Fruit fly (Drosophila melanogaster) whole organism, embryonic: Measurements from ENCODE around the gene Dis3.

ENCODE experiments used
- Abd-B ChIP-seq: fragments of 200-800 bp; sonication (Bioruptor generic); optimal IDR thresholded peaks from 2 replicates; lab custom pipeline; 2018; ENCODE audit warnings: missing biosample characterization, mild to moderate bottlenecking, missing genetic modification characterization, moderate library complexity
- CG1024 ChIP-seq: fragments of 200-800 bp; sonication (Bioruptor generic); IDR thresholded peaks from 2 replicates; pipeline ENCODE4 v1.3.6; 2022; ENCODE audit warnings: missing biosample characterization, missing genetic modification characterization
- CG11398 ChIP-seq: fragments of 200-800 bp; sonication (Bioruptor generic); optimal IDR thresholded peaks from 2 replicates; lab custom pipeline; 2016; ENCODE audit warnings: missing biosample characterization, missing genetic modification characterization
- CG11504 ChIP-seq: fragments of 200-800 bp; sonication (Bioruptor generic); optimal IDR thresholded peaks from 3 replicates; lab custom pipeline; 2019; ENCODE audit warnings: missing biosample characterization, mild to moderate bottlenecking, missing genetic modification characterization, moderate library complexity
- CG11695 ChIP-seq: fragments of 200-800 bp; sonication (Bioruptor generic); IDR thresholded peaks from 3 replicates; pipeline ENCODE4 v1.3.6; 2022; ENCODE audit warnings: missing biosample characterization, missing genetic modification characterization
- CG1233 ChIP-seq: fragments of 200-800 bp; sonication (Bioruptor generic); optimal IDR thresholded peaks from 4 replicates; lab custom pipeline; 2018; ENCODE audit warnings: missing biosample characterization, mild to moderate bottlenecking, missing genetic modification characterization
- CG14860 ChIP-seq: fragments of 200-800 bp; sonication (Bioruptor generic); IDR thresholded peaks from 3 replicates; pipeline ENCODE4 v1.3.6; 2022; ENCODE audit warnings: missing biosample characterization, missing genetic modification characterization; ENCODE audit not compliant: partially characterized antibody
- CG15696 ChIP-seq: fragments of 200-800 bp; sonication (Bioruptor generic); optimal IDR thresholded peaks from 2 replicates; lab custom pipeline; 2019; ENCODE audit warnings: missing biosample characterization, mild to moderate bottlenecking, missing genetic modification characterization, moderate library complexity
- CG17359 ChIP-seq: fragments of 200-800 bp; sonication (Bioruptor generic); optimal IDR thresholded peaks from 3 replicates; lab custom pipeline; 2018; ENCODE audit warnings: missing biosample characterization, mild to moderate bottlenecking, missing genetic modification characterization, moderate library complexity
- CG17568 ChIP-seq: fragments of 200-800 bp; sonication (Bioruptor generic); optimal IDR thresholded peaks from 2 replicates; lab custom pipeline; 2018; ENCODE audit warnings: missing biosample characterization, mild to moderate bottlenecking, missing genetic modification characterization, moderate library complexity
- CG30020 ChIP-seq: fragments of 200-800 bp; optimal IDR thresholded peaks from 2 replicates; lab custom pipeline; 2019; ENCODE audit warnings: missing biosample characterization, mild to moderate bottlenecking, missing genetic modification characterization, moderate library complexity
- CG30431 ChIP-seq: fragments of 200-800 bp; sonication (Bioruptor generic); optimal IDR thresholded peaks from 2 replicates; lab custom pipeline; 2017; ENCODE audit warnings: missing biosample characterization, missing genetic modification characterization
- CG31224 ChIP-seq: fragments of 200-800 bp; sonication (Bioruptor generic); IDR thresholded peaks from 2 replicates; pipeline ENCODE4 v1.3.6; 2022; ENCODE audit warnings: missing biosample characterization, missing genetic modification characterization
- CG31441 ChIP-seq: fragments of 200-800 bp; sonication (Bioruptor generic); IDR thresholded peaks from 2 replicates; pipeline ENCODE4 v1.3.6; 2022; ENCODE audit warnings: missing biosample characterization, missing genetic modification characterization
- CG3838 ChIP-seq: fragments of 200-800 bp; sonication (Bioruptor generic); optimal IDR thresholded peaks from 3 replicates; lab custom pipeline; 2016; ENCODE audit warnings: missing biosample characterization, missing genetic modification characterization
- CG5245 ChIP-seq: fragments of 200-800 bp; sonication (Bioruptor generic); optimal IDR thresholded peaks from 3 replicates; lab custom pipeline; 2016; ENCODE audit warnings: missing biosample characterization, missing genetic modification characterization
- CG6683 ChIP-seq: fragments of 200-800 bp; sonication (Bioruptor generic); optimal IDR thresholded peaks from 2 replicates; lab custom pipeline; 2017; ENCODE audit warnings: missing biosample characterization, mild to moderate bottlenecking, missing genetic modification characterization, missing genetic modification reagents
- CG6791 ChIP-seq: fragments of 200-800 bp; sonication (Bioruptor generic); IDR thresholded peaks from 3 replicates; pipeline ENCODE4 v1.3.6; 2022; ENCODE audit warnings: missing biosample characterization, missing genetic modification characterization; ENCODE audit not compliant: partially characterized antibody
- CG7372 ChIP-seq: fragments of 200-800 bp; sonication (Bioruptor generic); IDR thresholded peaks from 2 replicates; pipeline ENCODE4 v1.3.6; 2022; ENCODE audit warnings: missing biosample characterization, missing genetic modification characterization
- CG9727 ChIP-seq: fragments of 200-800 bp; sonication (Bioruptor generic); optimal IDR thresholded peaks from 3 replicates; lab custom pipeline; 2017; ENCODE audit warnings: missing biosample characterization, mild to moderate bottlenecking, missing genetic modification characterization
- Dad ChIP-seq: fragments of 200-800 bp; sonication (Bioruptor generic); optimal IDR thresholded peaks from 3 replicates; lab custom pipeline; 2016; ENCODE audit warnings: missing biosample characterization, missing genetic modification characterization
- Elba2 ChIP-seq: fragments of 200-800 bp; sonication (Bioruptor generic); optimal IDR thresholded peaks from 3 replicates; lab custom pipeline; 2016; ENCODE audit warnings: missing biosample characterization, missing genetic modification characterization
- HLH4C ChIP-seq: fragments of 200-800 bp; sonication (Bioruptor generic); IDR thresholded peaks from 3 replicates; pipeline ENCODE4 v1.3.6; 2022; ENCODE audit warnings: missing biosample characterization, missing genetic modification characterization; ENCODE audit not compliant: partially characterized antibody
- HLHmδ ChIP-seq: fragments of 200-800 bp; sonication (Bioruptor generic); optimal IDR thresholded peaks from 2 replicates; lab custom pipeline; 2018; ENCODE audit warnings: missing biosample characterization, mild to moderate bottlenecking, missing genetic modification characterization, moderate library complexity
- HmgZ ChIP-seq: fragments of 200-800 bp; sonication (Bioruptor generic); optimal IDR thresholded peaks from 2 replicates; lab custom pipeline; 2018; ENCODE audit warnings: missing biosample characterization, mild to moderate bottlenecking, missing genetic modification characterization
- Hr3 ChIP-seq: fragments of 200-800 bp; sonication (Bioruptor generic); optimal IDR thresholded peaks from 3 replicates; lab custom pipeline; 2016; ENCODE audit warnings: missing biosample characterization, missing genetic modification characterization
- Mad ChIP-seq: fragments of 200-800 bp; sonication (Bioruptor generic); optimal IDR thresholded peaks from 2 replicates; lab custom pipeline; 2016; ENCODE audit warnings: missing biosample characterization, missing genetic modification characterization
- Med ChIP-seq: fragments of 200-800 bp; sonication (Bioruptor generic); peaks from one replicate; lab custom pipeline; 2016; ENCODE audit warnings: missing biosample characterization, missing genetic modification characterization, mild to moderate bottlenecking, inconsistent platforms, moderate library complexity
- Meics ChIP-seq: fragments of 200-800 bp; sonication (Bioruptor generic); optimal IDR thresholded peaks from 2 replicates; lab custom pipeline; 2017; ENCODE audit warnings: missing biosample characterization, mild to moderate bottlenecking, missing genetic modification characterization
- NfI ChIP-seq: fragments of 200-800 bp; sonication (Bioruptor generic); optimal IDR thresholded peaks from 3 replicates; lab custom pipeline; 2018; ENCODE audit warnings: missing biosample characterization, mild to moderate bottlenecking, missing genetic modification characterization, moderate library complexity
- PHDP ChIP-seq: fragments of 200-800 bp; sonication (Bioruptor generic); optimal IDR thresholded peaks from 3 replicates; lab custom pipeline; 2018; ENCODE audit warnings: missing biosample characterization, mild to moderate bottlenecking, missing genetic modification characterization, moderate library complexity
- Poxn ChIP-seq: fragments of 200-800 bp; sonication (Bioruptor generic); IDR thresholded peaks from 2 replicates; pipeline ENCODE4 v1.3.6; 2022; ENCODE audit warnings: missing biosample characterization, missing genetic modification characterization
- Rfx ChIP-seq: fragments of 200-800 bp; sonication (Bioruptor generic); IDR thresholded peaks from 2 replicates; pipeline ENCODE4 v1.3.6; 2022; ENCODE audit warnings: missing biosample characterization, missing genetic modification characterization
- Spps ChIP-seq: fragments of 200-800 bp; sonication (Bioruptor generic); optimal IDR thresholded peaks from 2 replicates; lab custom pipeline; 2018; ENCODE audit warnings: missing biosample characterization, mild to moderate bottlenecking, missing genetic modification characterization
- ab ChIP-seq: fragments of 200-800 bp; sonication (Bioruptor generic); optimal IDR thresholded peaks from 2 replicates; lab custom pipeline; 2016; ENCODE audit warnings: missing biosample characterization, missing genetic modification characterization
- cas ChIP-seq: fragments of 200-800 bp; sonication (Bioruptor generic); IDR thresholded peaks from 2 replicates; pipeline ENCODE4 v1.3.6; 2022; ENCODE audit warnings: missing biosample characterization, missing genetic modification characterization
- chn ChIP-seq: fragments of 200-800 bp; sonication (Bioruptor generic); optimal IDR thresholded peaks from 2 replicates; lab custom pipeline; 2016; ENCODE audit warnings: missing biosample characterization, missing genetic modification characterization
- corto ChIP-seq: fragments of 200-800 bp; sonication (Bioruptor generic); optimal IDR thresholded peaks from 2 replicates; lab custom pipeline; 2016; ENCODE audit warnings: missing biosample characterization, mild to moderate bottlenecking, missing genetic modification characterization, moderate library complexity
- crc ChIP-seq: fragments of 200-800 bp; sonication (Bioruptor generic); optimal IDR thresholded peaks from 2 replicates; lab custom pipeline; 2016; ENCODE audit warnings: missing biosample characterization, missing genetic modification characterization
- fd3F ChIP-seq: fragments of 200-800 bp; sonication (Bioruptor generic); optimal IDR thresholded peaks from 2 replicates; lab custom pipeline; 2018; ENCODE audit warnings: missing biosample characterization, mild to moderate bottlenecking, missing genetic modification characterization, moderate library complexity
- gcm ChIP-seq: fragments of 200-800 bp; sonication (Bioruptor generic); optimal IDR thresholded peaks from 2 replicates; lab custom pipeline; 2019; ENCODE audit warnings: missing biosample characterization, mild to moderate bottlenecking, missing genetic modification characterization, moderate library complexity
- grau ChIP-seq: fragments of 200-800 bp; optimal IDR thresholded peaks from 3 replicates; lab custom pipeline; 2019; ENCODE audit warnings: missing biosample characterization, mild to moderate bottlenecking, missing genetic modification characterization, moderate library complexity
- hb ChIP-seq: fragments of 200-800 bp; sonication (Bioruptor generic); IDR thresholded peaks from 3 replicates; pipeline ENCODE4 v1.3.6; 2022; ENCODE audit warnings: missing biosample characterization, missing genetic modification characterization; ENCODE audit not compliant: partially characterized antibody
- jing ChIP-seq: fragments of 200-800 bp; sonication (Bioruptor generic); optimal IDR thresholded peaks from 2 replicates; lab custom pipeline; 2018; ENCODE audit warnings: missing biosample characterization, mild to moderate bottlenecking, missing genetic modification characterization
- kah ChIP-seq: fragments of 200-800 bp; sonication (Bioruptor generic); optimal IDR thresholded peaks from 2 replicates; lab custom pipeline; 2018; ENCODE audit warnings: missing biosample characterization, mild to moderate bottlenecking, missing genetic modification characterization
- nau ChIP-seq: fragments of 200-800 bp; sonication (Bioruptor generic); optimal IDR thresholded peaks from 3 replicates; lab custom pipeline; 2017; ENCODE audit warnings: missing biosample characterization, mild to moderate bottlenecking, missing genetic modification characterization, missing genetic modification reagents
- nerfin-2 ChIP-seq: fragments of 200-800 bp; sonication (Bioruptor generic); IDR thresholded peaks from 2 replicates; pipeline ENCODE4 v1.3.6; 2022; ENCODE audit warnings: missing biosample characterization, missing genetic modification characterization; ENCODE audit not compliant: partially characterized antibody
- phol ChIP-seq: fragments of 200-800 bp; sonication (Bioruptor generic); optimal IDR thresholded peaks from 3 replicates; lab custom pipeline; 2018; ENCODE audit warnings: missing biosample characterization, mild to moderate bottlenecking, missing genetic modification characterization, moderate library complexity
- slou ChIP-seq: fragments of 200-800 bp; sonication (Bioruptor generic); optimal IDR thresholded peaks from 3 replicates; lab custom pipeline; 2016; ENCODE audit warnings: missing biosample characterization, missing genetic modification characterization
- unpg ChIP-seq: fragments of 200-800 bp; sonication (Bioruptor generic); optimal IDR thresholded peaks from 3 replicates; lab custom pipeline; 2018; ENCODE audit warnings: missing biosample characterization, mild to moderate bottlenecking, missing genetic modification characterization, moderate library complexity
- vvl ChIP-seq: fragments of 200-800 bp; sonication (Bioruptor generic); IDR thresholded peaks from 2 replicates; pipeline ENCODE4 v1.3.6; 2022; ENCODE audit warnings: missing biosample characterization, missing genetic modification characterization

Gene Dis3

dm6 chr3R:24293171-24293570 lies 40.1 kb upstream of the Dis3 start (continued):
- TF ChIP-seq Rfx (GFP tag; lab: Robert Waterston, UW) (no peak), Meics (no peak), jing (no peak), PHDP (tag; lab: Kevin White, UChicago) (peak; percentile 50), Dad (GFP tag; lab: Kevin White, UChicago) (no peak), CG11695 (GFP tag; lab: Robert Waterston, UW) (no peak), CG30431 (GFP tag; lab: Kevin White, UChicago) (no peak), Spps (tag; lab: Kevin White, UChicago) (peak; percentile 51), CG5245 (no peak), CG15696 (tag; lab: Kevin White, UChicago) (peak; percentile 58), vvl (GFP tag; lab: Robert Waterston, UW) (no peak), corto (GFP tag; lab: Kevin White, UChicago) (no peak), slou (no peak), HmgZ (tag; lab: Kevin White, UChicago) (no peak), HLH4C (GFP tag; lab: Robert Waterston, UW) (no peak), HLHmδ (peak; percentile 52), fd3F (GFP tag; lab: Kevin White, UChicago) (no peak), gcm (GFP tag; lab: Kevin White, UChicago) (peak; percentile 35), CG31441 (GFP tag; lab: Robert Waterston, UW) (peak; percentile 58; the same call in 1 of the 2 replicates), crc (GFP tag; lab: Kevin White, UChicago) (no peak), CG11398 (GFP tag; lab: Kevin White, UChicago) (no peak), Mad (GFP tag; lab: Kevin White, UChicago) (no peak), Med (GFP tag; lab: Kevin White, UChicago) (no peak), unpg (GFP tag; lab: Kevin White, UChicago) (peak; percentile 50), CG6791 (GFP tag; lab: Robert Waterston, UW) (no peak), CG1233 (GFP tag; lab: Kevin White, UChicago) (peak; percentile 46), NfI (GFP tag; lab: Kevin White, UChicago) (no peak), CG11504 (tag; lab: Kevin White, UChicago) (peak; percentile 15), CG31224 (GFP tag; lab: Robert Waterston, UW) (no peak), CG14860 (no peak), nerfin-2 (no peak), chn (GFP tag; lab: Kevin White, UChicago) (no peak), grau (tag; lab: Kevin White, UChicago) (no peak), CG6683 (no peak), Poxn (GFP tag; lab: Robert Waterston, UW) (no peak), cas (no peak), nau (GFP tag; lab: Kevin White, UChicago) (peak; percentile 22), kah (GFP tag; lab: Kevin White, UChicago) (no peak), Elba2 (GFP tag; lab: Kevin White, UChicago) (no peak), phol (no peak), CG17568 (GFP tag; lab: Kevin White, UChicago) (peak; percentile 27), CG9727 (GFP tag; lab: Kevin White, UChicago) (peak; percentile 8), Hr3 (GFP tag; lab: Kevin White, UChicago) (no peak), CG7372 (GFP tag; lab: Robert Waterston, UW) (no peak), Abd-B (no peak), CG17359 (tag; lab: Kevin White, UChicago) (peak; percentile 60), CG30020 (no peak), CG1024 (GFP tag; lab: Robert Waterston, UW) (no peak), hb (GFP tag; lab: Robert Waterston, UW) (no peak), ab (GFP tag; lab: Kevin White, UChicago) (no peak), CG3838 (GFP tag; lab: Kevin White, UChicago) (no peak)
